Fruit fly (Drosophila melanogaster) whole organism: ENCODE data around the gene CG31793.

ENCODE experiments used
- CG8478 ChIP-seq: fragments of >200 bp; optimal IDR thresholded peaks from 2 replicates; lab custom pipeline; 2018; ENCODE audit warnings: inconsistent platforms
- Dll ChIP-seq: fragments of >200 bp; optimal IDR thresholded peaks from 2 replicates; lab custom pipeline; 2017
- EcR ChIP-seq, 2 experiments: fragments of >200 bp; optimal IDR thresholded peaks; 2 replicates each; lab custom pipeline; 2017; ENCODE audit warnings: missing biosample characterization in 2 of 2, missing genetic modification characterization in 2 of 2, missing genetic modification reagents in 2 of 2
- pan ChIP-seq: fragments of >200 bp; optimal IDR thresholded peaks from 2 replicates; lab custom pipeline; 2017
- psq ChIP-seq: fragments of >200 bp; optimal IDR thresholded peaks from 2 replicates; lab custom pipeline; 2017
- usp ChIP-seq: fragments of >200 bp; optimal IDR thresholded peaks from 2 replicates; lab custom pipeline; 2017; ENCODE audit warnings: missing biosample characterization, missing genetic modification characterization, mixed read lengths

CG31793 gene

dm6 chr2L:18976749-18977148 is 26.4 kb upstream of the CG31793 start:
- no peak for TF ChIP-seq psq (lab: Kevin White, UChicago)
- TF ChIP-seq pan (lab: Kevin White, UChicago): no peak
- TF ChIP-seq EcR (GFP tag; optimal IDR thresholded peaks at IDR 0.05; lab: Kevin White, UChicago): no peak
- no peak for TF ChIP-seq CG8478 (lab: Kevin White, UChicago)
- TF ChIP-seq Dll: no peak
- no peak for TF ChIP-seq usp

dm6 chr2L:18978923-18979322 is 24.2 kb upstream of the CG31793 start:
- TF ChIP-seq Dll (no peak), CG8478 (lab: Kevin White, UChicago) (no peak), pan (lab: Kevin White, UChicago) (no peak), EcR (GFP tag; optimal IDR thresholded peaks at IDR 0.05; lab: Kevin White, UChicago) (no peak), psq (lab: Kevin White, UChicago) (no peak), usp (no peak)

dm6 chr2L:18979407-18979806 is 23.8 kb upstream of the CG31793 start:
- TF ChIP-seq Dll (no peak), EcR (GFP tag; optimal IDR thresholded peaks at IDR 0.05; lab: Kevin White, UChicago) (no peak), psq (lab: Kevin White, UChicago) (no peak), usp (no peak), pan (lab: Kevin White, UChicago) (no peak), CG8478 (lab: Kevin White, UChicago) (no peak)

- no peak for TF ChIP-seq psq (lab: Kevin White, UChicago)
- no peak for TF ChIP-seq EcR (GFP tag; optimal IDR thresholded peaks at IDR 0.05; lab: Kevin White, UChicago)
- TF ChIP-seq Dll: no peak
- TF ChIP-seq usp: no peak
- no peak for TF ChIP-seq CG8478 (lab: Kevin White, UChicago)
- no peak for TF ChIP-seq pan (lab: Kevin White, UChicago)
Measured at dm6 chr2L:18980982-18981381, 22.2 kb upstream of the CG31793 start.

dm6 chr2L:18981484-18981883 is 21.7 kb upstream of the CG31793 start:
- TF ChIP-seq psq (lab: Kevin White, UChicago) (no peak), EcR (GFP tag; optimal IDR thresholded peaks at IDR 0.05; lab: Kevin White, UChicago) (no peak), usp (no peak)

- TF ChIP-seq Dll: no peak
- no peak for TF ChIP-seq pan (lab: Kevin White, UChicago)
- TF ChIP-seq CG8478 (lab: Kevin White, UChicago): no peak
- no peak for TF ChIP-seq psq (lab: Kevin White, UChicago)
- no peak for TF ChIP-seq usp
- TF ChIP-seq EcR (GFP tag; optimal IDR thresholded peaks at IDR 0.05; lab: Kevin White, UChicago): no peak
Measured at dm6 chr2L:18981947-18982579, 21.1 kb upstream of the CG31793 start.

dm6 chr2L:18982826-18983758 is 20.1 kb upstream of the CG31793 start:
- TF ChIP-seq EcR (GFP tag; optimal IDR thresholded peaks at IDR 0.05; lab: Kevin White, UChicago) (no peak), Dll (no peak), pan (lab: Kevin White, UChicago) (no peak), usp (no peak), CG8478 (lab: Kevin White, UChicago) (no peak), psq (lab: Kevin White, UChicago) (no peak)

- TF ChIP-seq usp (no peak), CG8478 (lab: Kevin White, UChicago) (no peak), Dll (no peak), pan (lab: Kevin White, UChicago) (no peak), psq (lab: Kevin White, UChicago) (no peak), EcR (GFP tag; optimal IDR thresholded peaks at IDR 0.05; lab: Kevin White, UChicago) (no peak)
Measured at dm6 chr2L:18984158-18984557, 19.0 kb upstream of the CG31793 start.

dm6 chr2L:18985201-18986124 is 17.7 kb upstream of the CG31793 start:
- TF ChIP-seq usp: no peak
- TF ChIP-seq psq (lab: Kevin White, UChicago): no peak

dm6 chr2L:18986125-18986498 is 17.1 kb upstream of the CG31793 start:
- no peak for TF ChIP-seq pan (lab: Kevin White, UChicago)
- no peak for TF ChIP-seq EcR (GFP tag; optimal IDR thresholded peaks at IDR 0.05; lab: Kevin White, UChicago)
- TF ChIP-seq psq (lab: Kevin White, UChicago): no peak
- TF ChIP-seq usp: no peak
- no peak for TF ChIP-seq Dll
- TF ChIP-seq CG8478 (lab: Kevin White, UChicago): no peak

- TF ChIP-seq CG8478 (lab: Kevin White, UChicago) (no peak), usp (no peak), Dll (no peak), EcR (GFP tag; optimal IDR thresholded peaks at IDR 0.05; lab: Kevin White, UChicago) (no peak), psq (lab: Kevin White, UChicago) (no peak), pan (lab: Kevin White, UChicago) (no peak)
Measured at dm6 chr2L:18987078-18987895, 15.9 kb upstream of the CG31793 start, which contains the start of the genes Swip-1 and EMC5. Gene Swip-1 (minus strand): TSS chr2L:18987280. Gene EMC5 (plus strand): TSS chr2L:18987707.
